Fruit fly (Drosophila melanogaster) S2 (cell line): ENCODE data around the gene Ant2.

Experiments used
- CG8478 ChIP-seq: fragments of >200 bp; optimal IDR thresholded peaks from 2 replicates; lab custom pipeline; 2018
- CTCF ChIP-seq, 2 experiments: fragments of >200 bp; optimal IDR thresholded peaks; 2 replicates each; lab custom pipeline; 2018

Gene Ant2

DNA sequence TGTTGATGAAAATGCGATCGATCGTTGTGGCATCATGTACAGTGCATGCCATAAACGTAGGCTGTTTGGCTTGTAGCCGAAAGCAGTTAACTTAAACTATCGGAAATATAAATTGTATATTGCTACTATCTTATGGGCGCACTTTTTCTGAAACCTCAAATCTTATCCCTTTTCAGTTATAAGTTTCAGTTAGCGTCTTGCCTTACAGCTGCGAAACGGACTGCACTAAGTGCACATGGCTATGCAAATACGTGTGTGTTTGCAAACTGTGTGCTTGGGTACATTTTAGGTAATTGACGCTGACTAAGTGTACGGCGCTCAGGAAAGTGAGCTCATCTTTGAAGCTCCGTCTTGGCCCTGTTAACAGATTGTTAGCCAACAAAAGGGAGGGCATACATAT lies 11.0 kb downstream of the Ant2 start:
- TF ChIP-seq CTCF (optimal IDR thresholded peaks at IDR 0.05; lab: Kevin White, UChicago) = no peak
- TF ChIP-seq CG8478 (lab: Kevin White, UChicago) = no peak

dm6 chrX:10774957-10775682 lies 11.6 kb downstream of the Ant2 start:
- TF ChIP-seq CTCF (optimal IDR thresholded peaks at IDR 0.05; lab: Kevin White, UChicago) (no peak), CG8478 (lab: Kevin White, UChicago) (no peak)

DNA sequence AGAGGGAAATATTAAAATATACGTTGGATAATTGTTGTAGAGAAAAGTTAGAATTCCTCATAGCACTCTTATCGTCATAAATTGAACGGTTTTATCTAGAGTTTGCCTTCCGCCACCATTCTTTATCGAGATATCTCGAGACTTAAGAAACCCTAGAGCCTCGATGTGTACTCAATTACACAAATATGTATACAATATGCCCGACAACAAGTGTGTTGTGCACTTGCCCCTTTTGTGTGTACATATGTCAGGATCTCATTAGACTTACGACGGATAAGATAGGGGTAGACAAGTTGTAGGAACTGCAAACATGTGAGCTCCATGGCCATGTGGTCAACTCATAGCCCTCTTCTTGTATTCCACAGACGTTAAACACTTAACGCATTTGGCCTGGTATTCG lies 13.1 kb downstream of the Ant2 start:
- TF ChIP-seq CTCF (optimal IDR thresholded peaks at IDR 0.05; lab: Kevin White, UChicago) = no peak

- TF ChIP-seq CTCF (optimal IDR thresholded peaks at IDR 0.05; lab: Kevin White, UChicago) (no peak), CG8478 (lab: Kevin White, UChicago) (no peak)
These were observed 14.1 kb downstream of the Ant2 start for dm6 chrX:10772634-10773033.

- TF ChIP-seq CTCF (optimal IDR thresholded peaks at IDR 0.05; lab: Kevin White, UChicago) (no peak), CG8478 (lab: Kevin White, UChicago) (no peak)
These were observed 14.7 kb downstream of the Ant2 start, which contains the start of gene CG15211 for dm6 chrX:10771856-10772592. Gene CG15211 (plus strand): TSS chrX:10772541.

DNA sequence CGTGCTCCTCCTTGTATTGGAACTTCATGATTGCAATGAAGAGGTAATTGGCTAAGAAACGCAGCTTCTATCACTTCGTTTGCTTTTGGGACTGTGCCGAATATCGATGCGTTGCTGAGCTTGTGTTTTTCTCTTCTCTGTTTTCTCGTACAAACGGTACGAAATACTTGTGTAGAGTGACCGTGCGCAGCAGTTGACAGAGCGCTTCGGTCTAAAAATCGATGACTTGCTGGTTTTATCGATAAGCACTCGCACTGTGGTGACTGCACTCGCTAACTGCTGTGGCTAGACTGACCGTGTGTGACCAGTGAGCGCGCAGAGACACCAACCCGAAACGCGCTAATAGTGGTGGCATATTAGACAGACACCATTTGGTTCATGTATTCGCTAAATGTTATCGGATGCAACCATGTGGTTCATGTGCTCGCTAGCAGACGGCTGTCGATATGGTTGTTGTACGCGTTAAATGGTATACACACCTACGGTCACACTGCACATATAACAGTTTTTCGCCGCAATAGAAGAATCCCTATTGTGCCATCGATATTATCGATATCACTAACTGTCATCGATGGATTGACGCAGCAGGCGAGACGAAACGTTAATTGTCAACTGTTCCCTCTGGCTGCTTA lies 18.5 kb downstream of the Ant2 start, which contains the start of the genes Atg8a and BTBD9:
TSS of gene Atg8a (minus strand) at position 296 of the 632 bp plus-strand sequence.
TSS of gene BTBD9 (plus strand) at position 495 of the 632 bp plus-strand sequence.
- TF ChIP-seq CG8478 (lab: Kevin White, UChicago) (no peak), CTCF (optimal IDR thresholded peaks at IDR 0.05; lab: Kevin White, UChicago) (peak; percentile 77 to 88)

- TF ChIP-seq CG8478 (lab: Kevin White, UChicago) (no peak), CTCF (optimal IDR thresholded peaks at IDR 0.05; lab: Kevin White, UChicago) (no peak)
These were observed 19.2 kb downstream of the Ant2 start for dm6 chrX:10767350-10768005.

DNA sequence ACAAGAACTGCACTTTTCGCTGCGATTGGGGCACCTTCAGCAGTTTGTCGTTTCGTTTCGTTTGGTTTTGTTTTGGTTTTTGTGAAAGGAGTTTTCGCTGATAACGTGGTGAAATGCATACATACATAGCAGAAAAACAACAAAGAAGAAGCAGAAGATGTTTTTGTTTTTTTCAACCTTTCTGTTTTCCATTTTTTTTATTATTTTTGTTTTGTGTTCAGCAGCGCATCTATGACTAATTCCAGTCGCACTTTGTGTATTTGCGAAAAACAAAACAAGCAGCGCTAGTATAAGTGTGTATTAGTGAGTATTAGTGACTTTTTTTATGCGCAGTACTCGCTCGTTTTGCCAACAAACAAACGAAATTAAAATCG lies 19.7 kb downstream of the Ant2 start:
- TF ChIP-seq CG8478 (lab: Kevin White, UChicago) (no peak), CTCF (optimal IDR thresholded peaks at IDR 0.05; lab: Kevin White, UChicago) (no peak)

dm6 chrX:10764206-10764605 lies 22.5 kb downstream of the Ant2 start, which contains the start of gene Tango5:
Gene Tango5 (minus strand): TSS chrX:10764413.
- TF ChIP-seq CTCF (optimal IDR thresholded peaks at IDR 0.05; lab: Kevin White, UChicago) = peak in 1 of 2 experiments; percentile 65
- no peak for TF ChIP-seq CG8478 (lab: Kevin White, UChicago)

DNA sequence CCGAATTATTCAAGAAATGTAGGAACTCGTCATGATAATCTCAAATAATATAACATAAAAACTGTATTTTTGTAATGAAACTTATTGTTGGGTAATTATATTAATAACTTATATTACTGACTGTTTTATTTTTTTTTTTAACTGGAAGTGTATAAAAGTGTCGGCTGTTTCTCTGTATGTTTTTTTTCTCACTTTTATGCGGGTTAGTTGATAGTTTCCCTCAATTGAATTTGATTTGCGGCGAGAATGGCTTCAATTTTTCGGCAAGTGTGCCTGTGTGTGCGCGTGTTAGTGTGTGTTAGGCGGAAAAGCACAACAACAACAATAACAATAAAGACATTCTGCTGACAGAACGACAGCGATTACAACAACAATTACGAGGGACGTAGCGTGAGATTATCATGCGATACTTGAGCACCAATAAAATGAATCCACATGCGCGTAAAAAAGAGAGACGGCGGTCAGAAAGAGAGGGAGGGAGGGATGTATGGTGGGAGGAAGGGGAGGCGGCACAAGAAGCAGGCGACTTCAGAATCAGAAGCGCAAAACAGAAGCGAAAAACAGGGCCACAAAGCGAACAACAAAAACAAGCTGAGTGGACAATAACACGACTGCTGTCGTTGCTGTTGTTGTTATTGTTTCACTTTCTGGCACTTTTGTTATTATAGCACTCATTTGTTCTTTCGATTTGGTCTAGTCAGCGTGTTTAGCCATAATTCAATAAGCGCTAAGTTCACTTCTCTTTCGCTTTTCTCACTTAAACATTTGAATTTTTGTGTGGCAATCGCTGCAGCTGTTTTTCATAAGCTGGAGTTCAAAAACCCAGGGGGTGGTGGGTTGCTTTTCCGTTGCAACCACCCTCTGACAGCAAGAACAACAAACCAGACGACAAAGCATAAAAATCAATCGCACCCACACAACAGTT lies 23.5 kb downstream of the Ant2 start:
- TF ChIP-seq CTCF (optimal IDR thresholded peaks at IDR 0.05; lab: Kevin White, UChicago) (no peak), CG8478 (lab: Kevin White, UChicago) (no peak)

DNA sequence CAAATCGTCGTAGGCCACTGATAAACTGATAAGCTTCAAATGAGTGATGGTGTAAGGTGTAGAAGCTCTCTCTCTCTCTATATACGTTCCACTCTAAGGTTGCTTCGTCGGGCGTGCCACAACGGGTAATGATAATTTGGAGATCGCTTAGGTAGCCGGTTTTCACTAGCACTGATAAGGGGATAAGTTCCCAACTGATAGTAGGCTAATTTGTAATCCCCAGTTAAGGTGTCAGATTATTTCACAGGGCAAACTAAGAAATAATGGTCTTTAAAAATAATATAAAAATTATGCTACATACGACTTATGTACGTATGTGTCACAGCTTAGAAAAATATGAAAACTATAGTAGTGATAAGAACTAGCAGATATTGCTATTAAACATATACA lies 24.1 kb downstream of the Ant2 start:
- TF ChIP-seq CTCF (optimal IDR thresholded peaks at IDR 0.05; lab: Kevin White, UChicago) (no peak), CG8478 (lab: Kevin White, UChicago) (no peak)

- TF ChIP-seq CG8478 (lab: Kevin White, UChicago) (no peak), CTCF (optimal IDR thresholded peaks at IDR 0.05; lab: Kevin White, UChicago) (no peak)
These were observed 29.1 kb downstream of the Ant2 start, which contains the start of gene Rph for dm6 chrX:10757616-10758078. Gene Rph (minus strand): TSS chrX:10757666.

- TF ChIP-seq CG8478 (lab: Kevin White, UChicago) (no peak), CTCF (optimal IDR thresholded peaks at IDR 0.05; lab: Kevin White, UChicago) (no peak)
These were observed 30.6 kb downstream of the Ant2 start for dm6 chrX:10756026-10756561.
